Fruit fly (Drosophila melanogaster) whole organism, embryonic: ENCODE results near the gene CG14212.

Experiments used
- Bdp1 ChIP-seq: fragments of 200-800 bp; sonication (Bioruptor generic); optimal IDR thresholded peaks from 3 replicates; lab custom pipeline; 2016; ENCODE audit warnings: missing biosample characterization, missing genetic modification characterization
- BtbVII ChIP-seq: fragments of 200-800 bp; sonication (Bioruptor generic); optimal IDR thresholded peaks from 3 replicates; lab custom pipeline; 2017; ENCODE audit warnings: missing biosample characterization, mild to moderate bottlenecking, missing genetic modification characterization
- CG1024 ChIP-seq: fragments of 200-800 bp; sonication (Bioruptor generic); IDR thresholded peaks from 2 replicates; pipeline ENCODE4 v1.3.6; 2022; ENCODE audit warnings: missing biosample characterization, missing genetic modification characterization
- CG11695 ChIP-seq: fragments of 200-800 bp; sonication (Bioruptor generic); IDR thresholded peaks from 3 replicates; pipeline ENCODE4 v1.3.6; 2022; ENCODE audit warnings: missing biosample characterization, missing genetic modification characterization
- CG12299 ChIP-seq: fragments of 200-800 bp; sonication (Bioruptor generic); optimal IDR thresholded peaks from 2 replicates; lab custom pipeline; 2018; ENCODE audit warnings: missing biosample characterization, mild to moderate bottlenecking, missing genetic modification characterization
- CG14667 ChIP-seq: fragments of 200-800 bp; sonication (Bioruptor generic); IDR thresholded peaks from 2 replicates; pipeline ENCODE4 v1.3.6; 2022; ENCODE audit warnings: missing biosample characterization, missing genetic modification characterization
- CG15011 ChIP-seq: fragments of 200-800 bp; sonication (Bioruptor generic); optimal IDR thresholded peaks from 3 replicates; lab custom pipeline; 2018; ENCODE audit warnings: missing biosample characterization, mild to moderate bottlenecking, missing genetic modification characterization
- CG15514 ChIP-seq: fragments of 200-800 bp; sonication (Bioruptor generic); optimal IDR thresholded peaks from 3 replicates; lab custom pipeline; 2017; ENCODE audit warnings: missing biosample characterization, missing genetic modification characterization, mild to moderate bottlenecking, moderate library complexity, missing genetic modification reagents
- CG16815 ChIP-seq: fragments of 200-800 bp; sonication (Bioruptor generic); optimal IDR thresholded peaks from 3 replicates; lab custom pipeline; 2017; ENCODE audit warnings: missing biosample characterization, mild to moderate bottlenecking, missing genetic modification characterization
- CG17568 ChIP-seq: fragments of 200-800 bp; sonication (Bioruptor generic); optimal IDR thresholded peaks from 2 replicates; lab custom pipeline; 2018; ENCODE audit warnings: missing biosample characterization, mild to moderate bottlenecking, missing genetic modification characterization, moderate library complexity
- CG17912 ChIP-seq: fragments of 200-800 bp; sonication (Bioruptor generic); optimal IDR thresholded peaks from 2 replicates; lab custom pipeline; 2018; ENCODE audit warnings: missing biosample characterization, mild to moderate bottlenecking, missing genetic modification characterization
- CG34376 ChIP-seq: fragments of 200-800 bp; sonication (Bioruptor generic); optimal IDR thresholded peaks from 2 replicates; lab custom pipeline; 2018; ENCODE audit warnings: missing biosample characterization, mild to moderate bottlenecking, missing genetic modification characterization
- CG4424 ChIP-seq: fragments of 200-800 bp; sonication (Bioruptor generic); optimal IDR thresholded peaks from 3 replicates; lab custom pipeline; 2016; ENCODE audit warnings: missing biosample characterization, missing genetic modification characterization
- CG4730 ChIP-seq: fragments of 200-800 bp; sonication (Bioruptor generic); IDR thresholded peaks from 2 replicates; pipeline ENCODE4 v1.3.6; 2022; ENCODE audit warnings: missing biosample characterization, missing genetic modification characterization
- CG5180 ChIP-seq: fragments of 200-800 bp; sonication (Bioruptor generic); optimal IDR thresholded peaks from 3 replicates; lab custom pipeline; 2017; ENCODE audit warnings: missing biosample characterization, missing genetic modification characterization, mild to moderate bottlenecking, moderate library complexity, missing genetic modification reagents
- CG5953 ChIP-seq: fragments of 200-800 bp; sonication (Bioruptor generic); IDR thresholded peaks from 2 replicates; pipeline ENCODE4 v1.3.6; 2022; ENCODE audit warnings: missing biosample characterization, missing genetic modification characterization
- CG6175 ChIP-seq: fragments of 200-800 bp; sonication (Bioruptor generic); IDR thresholded peaks from 3 replicates; pipeline ENCODE4 v1.3.6; 2022; ENCODE audit warnings: missing biosample characterization, missing genetic modification characterization
- CG7357 ChIP-seq: fragments of 200-800 bp; sonication (Bioruptor generic); IDR thresholded peaks from 3 replicates; pipeline ENCODE4 v1.3.6; 2022; ENCODE audit warnings: missing biosample characterization, missing genetic modification characterization
- CG8359 ChIP-seq: fragments of 200-800 bp; sonication (Bioruptor generic); optimal IDR thresholded peaks from 2 replicates; lab custom pipeline; 2017; ENCODE audit warnings: missing biosample characterization, mild to moderate bottlenecking, missing genetic modification characterization, borderline replicate concordance
- CG8478 ChIP-seq: fragments of >200 bp; optimal IDR thresholded peaks from 2 replicates; lab custom pipeline; 2018
- CG8924 ChIP-seq: fragments of 200-800 bp; optimal IDR thresholded peaks from 3 replicates; lab custom pipeline; 2019; ENCODE audit warnings: missing biosample characterization, mild to moderate bottlenecking, missing genetic modification characterization, moderate library complexity
- CG9437 ChIP-seq: fragments of 200-800 bp; sonication (Bioruptor generic); optimal IDR thresholded peaks from 2 replicates; lab custom pipeline; 2018; ENCODE audit warnings: missing biosample characterization, mild to moderate bottlenecking, missing genetic modification characterization
- Dip3 ChIP-seq: fragments of 200-800 bp; sonication (Bioruptor generic); optimal IDR thresholded peaks from 3 replicates; lab custom pipeline; 2016; ENCODE audit warnings: missing biosample characterization, missing genetic modification characterization
- H2.0 ChIP-seq: fragments of 200-800 bp; sonication (Bioruptor generic); IDR thresholded peaks from 2 replicates; pipeline ENCODE4 v1.3.6; 2022; ENCODE audit warnings: missing biosample characterization, missing genetic modification characterization
- HLH4C ChIP-seq: fragments of 200-800 bp; sonication (Bioruptor generic); IDR thresholded peaks from 3 replicates; pipeline ENCODE4 v1.3.6; 2022; ENCODE audit warnings: missing biosample characterization, missing genetic modification characterization; ENCODE audit not compliant: partially characterized antibody
- Nf-YC ChIP-seq: fragments of 200-800 bp; optimal IDR thresholded peaks from 3 replicates; lab custom pipeline; 2019; ENCODE audit warnings: missing biosample characterization, mild to moderate bottlenecking, missing genetic modification characterization, moderate library complexity
- Sox100B ChIP-seq: fragments of 200-800 bp; sonication (Bioruptor generic); optimal IDR thresholded peaks from 3 replicates; lab custom pipeline; 2018; ENCODE audit warnings: missing biosample characterization, mild to moderate bottlenecking, missing genetic modification characterization
- Tbp ChIP-seq: fragments of >200 bp; optimal IDR thresholded peaks from 2 replicates; lab custom pipeline; 2018; ENCODE audit warnings: missing biosample characterization, missing genetic modification characterization
- Trl ChIP-seq, 3 experiments: fragments of >200 bp in 2 of 3; fragments of 200-800 bp in 1 of 3; sonication (Bioruptor generic) in 1 of 3; optimal IDR thresholded peaks; 2 replicates in 1 of 3; 3 replicates in 2 of 3; lab custom pipeline; 2016 to 2017; ENCODE audit warnings: missing biosample characterization in 1 of 3, missing genetic modification characterization in 1 of 3
- ab ChIP-seq: fragments of 200-800 bp; sonication (Bioruptor generic); optimal IDR thresholded peaks from 2 replicates; lab custom pipeline; 2016; ENCODE audit warnings: missing biosample characterization, missing genetic modification characterization
- ash1 ChIP-seq: fragments of 200-800 bp; sonication (Bioruptor generic); optimal IDR thresholded peaks from 2 replicates; lab custom pipeline; 2018; ENCODE audit warnings: missing biosample characterization, mild to moderate bottlenecking, missing genetic modification characterization
- chinmo ChIP-seq: fragments of 200-800 bp; sonication (Bioruptor generic); IDR thresholded peaks from 4 replicates; pipeline ENCODE4 v1.3.6; 2022; ENCODE audit warnings: missing biosample characterization, missing genetic modification characterization; ENCODE audit not compliant: partially characterized antibody
- crol ChIP-seq: fragments of 200-800 bp; sonication (Bioruptor generic); IDR thresholded peaks from 2 replicates; pipeline ENCODE4 v1.3.6; 2022; ENCODE audit warnings: missing biosample characterization, missing genetic modification characterization
- dmrt99B ChIP-seq: fragments of 200-800 bp; sonication (Bioruptor generic); optimal IDR thresholded peaks from 2 replicates; lab custom pipeline; 2018; ENCODE audit warnings: missing biosample characterization, mild to moderate bottlenecking, missing genetic modification characterization, moderate library complexity
- esg ChIP-seq: fragments of 200-800 bp; sonication (Bioruptor generic); conservative IDR thresholded peaks from 2 replicates; pipeline ENCODE4 v1.3.6; 2022; ENCODE audit warnings: missing biosample characterization, missing genetic modification characterization
- eve ChIP-seq, 2 experiments: fragments of >200 bp; optimal IDR thresholded peaks; 2 replicates each; lab custom pipeline; 2017; ENCODE audit warnings: missing biosample characterization in 2 of 2, missing genetic modification characterization in 2 of 2
- exex ChIP-seq: fragments of 200-800 bp; sonication (Bioruptor generic); optimal IDR thresholded peaks from 4 replicates; lab custom pipeline; 2018; ENCODE audit warnings: missing biosample characterization, mild to moderate bottlenecking, missing genetic modification characterization, moderate library complexity
- fd102C ChIP-seq: fragments of 200-800 bp; sonication (Bioruptor generic); optimal IDR thresholded peaks from 2 replicates; lab custom pipeline; 2018; ENCODE audit warnings: missing biosample characterization, mild to moderate bottlenecking, missing genetic modification characterization, moderate library complexity
- ham ChIP-seq: fragments of 200-800 bp; sonication (Bioruptor generic); IDR thresholded peaks from 2 replicates; pipeline ENCODE4 v1.3.6; 2022; ENCODE audit warnings: missing biosample characterization, missing genetic modification characterization
- hkb ChIP-seq, 2 experiments: fragments of 200-800 bp in 1 of 2; fragments of >200 bp in 1 of 2; sonication (Bioruptor generic) in 1 of 2; IDR thresholded peaks in 1 of 2; optimal IDR thresholded peaks in 1 of 2; 2 replicates each; pipeline versions ENCODE4 v1.3.6 to Lab custom; 2017 to 2022; ENCODE audit warnings: missing biosample characterization in 1 of 2, missing genetic modification characterization in 1 of 2
- kni ChIP-seq: fragments of 200-800 bp; sonication (Bioruptor generic); optimal IDR thresholded peaks from 3 replicates; lab custom pipeline; 2017; ENCODE audit warnings: mild to moderate bottlenecking, missing biosample characterization, missing genetic modification reagents, missing genetic modification characterization
- nau ChIP-seq: fragments of 200-800 bp; sonication (Bioruptor generic); optimal IDR thresholded peaks from 3 replicates; lab custom pipeline; 2017; ENCODE audit warnings: missing biosample characterization, mild to moderate bottlenecking, missing genetic modification characterization, missing genetic modification reagents
- nom ChIP-seq: fragments of 200-800 bp; sonication (Bioruptor generic); optimal IDR thresholded peaks from 2 replicates; lab custom pipeline; 2017; ENCODE audit warnings: missing biosample characterization, missing genetic modification characterization, mild to moderate bottlenecking, moderate library complexity, missing genetic modification reagents
- odd ChIP-seq: fragments of 200-800 bp; sonication (Bioruptor generic); optimal IDR thresholded peaks from 2 replicates; lab custom pipeline; 2017; ENCODE audit warnings: missing biosample characterization, mild to moderate bottlenecking, missing genetic modification characterization
- p53 ChIP-seq: fragments of 200-800 bp; sonication (Bioruptor generic); optimal IDR thresholded peaks from 2 replicates; lab custom pipeline; 2016; ENCODE audit warnings: missing biosample characterization, missing genetic modification characterization
- psq ChIP-seq: fragments of 200-800 bp; sonication (Bioruptor generic); optimal IDR thresholded peaks from 2 replicates; lab custom pipeline; 2017; ENCODE audit warnings: missing biosample characterization, missing genetic modification characterization
- slp2 ChIP-seq: fragments of 200-800 bp; sonication (Bioruptor generic); optimal IDR thresholded peaks from 2 replicates; lab custom pipeline; 2016; ENCODE audit warnings: missing biosample characterization, missing genetic modification characterization
- sr ChIP-seq: fragments of 200-800 bp; sonication (Bioruptor generic); IDR thresholded peaks from 3 replicates; pipeline ENCODE4 v1.3.6; 2022; ENCODE audit warnings: missing biosample characterization, missing genetic modification characterization
- vnd ChIP-seq: fragments of 200-800 bp; sonication (Bioruptor generic); IDR thresholded peaks from 3 replicates; pipeline ENCODE4 v1.3.6; 2022; ENCODE audit warnings: missing biosample characterization, missing genetic modification characterization; ENCODE audit not compliant: partially characterized antibody
- zfh2 ChIP-seq: fragments of 200-800 bp; sonication (Bioruptor generic); optimal IDR thresholded peaks from 2 replicates; lab custom pipeline; 2016; ENCODE audit warnings: missing biosample characterization, missing genetic modification characterization

Gene CG14212

dm6 chrX:19631365-19631832 is 5.9 kb downstream of the CG14212 start (continued):
- peak; percentile 64; the same call in 1 of the 3 replicates for TF ChIP-seq CG11695 (GFP tag; lab: Robert Waterston, UW)
- no peak for TF ChIP-seq ash1 (GFP tag; lab: Kevin White, UChicago)
- 0 out of 3 replicates have a peak, but pooled peaks have one; percentile 44 for TF ChIP-seq HLH4C (GFP tag; lab: Robert Waterston, UW)
- TF ChIP-seq slp2 = no peak
- no peak for TF ChIP-seq CG15514 (GFP tag; lab: Kevin White, UChicago)
- TF ChIP-seq Tbp = no peak
- no peak for TF ChIP-seq CG4730 (GFP tag; lab: Robert Waterston, UW)
- no peak for TF ChIP-seq eve (GFP tag; optimal IDR thresholded peaks at IDR 0.05; lab: Kevin White, UChicago)
- TF ChIP-seq crol (GFP tag; lab: Robert Waterston, UW) = peak; percentile 91
- TF ChIP-seq hkb (optimal IDR thresholded peaks at IDR 0.05; lab: Kevin White, UChicago) = no peak
- no peak for TF ChIP-seq hkb (GFP tag; IDR thresholded peaks at IDR 0.05; lab: Robert Waterston, UW)
- TF ChIP-seq Trl (optimal IDR thresholded peaks at IDR 0.05; lab: Kevin White, UChicago) = peak; percentile 84 to 92
- no peak for TF ChIP-seq Trl (GFP tag; optimal IDR thresholded peaks at IDR 0.05; lab: Kevin White, UChicago)
- no peak for TF ChIP-seq Nf-YC (tag; lab: Kevin White, UChicago)
- TF ChIP-seq CG34376 = peak; percentile 43
- TF ChIP-seq CG8478 (lab: Kevin White, UChicago) = peak; percentile 53

dm6 chrX:19637002-19637420 is 11.5 kb downstream of the CG14212 start:
- TF ChIP-seq CG8924 (tag; lab: Kevin White, UChicago) (no peak), odd (GFP tag; lab: Kevin White, UChicago) (no peak), nom (GFP tag; lab: Kevin White, UChicago) (peak; percentile 65), CG4424 (GFP tag; lab: Kevin White, UChicago) (no peak), BtbVII (GFP tag; lab: Kevin White, UChicago) (no peak), CG5953 (GFP tag; lab: Robert Waterston, UW) (no peak), CG17912 (GFP tag; lab: Kevin White, UChicago) (no peak), zfh2 (GFP tag; lab: Kevin White, UChicago) (no peak), CG14667 (GFP tag; lab: Robert Waterston, UW) (no peak), ab (GFP tag; lab: Kevin White, UChicago) (no peak), nau (GFP tag; lab: Kevin White, UChicago) (no peak), CG15011 (GFP tag; lab: Kevin White, UChicago) (no peak), Bdp1 (GFP tag; lab: Kevin White, UChicago) (no peak), dmrt99B (no peak), Sox100B (GFP tag; lab: Kevin White, UChicago) (no peak), p53 (GFP tag; lab: Kevin White, UChicago) (no peak), Dip3 (no peak), CG1024 (GFP tag; lab: Robert Waterston, UW) (no peak), CG6175 (GFP tag; lab: Robert Waterston, UW) (no peak), CG17568 (GFP tag; lab: Kevin White, UChicago) (no peak), vnd (GFP tag; lab: Robert Waterston, UW) (no peak), exex (tag; lab: Kevin White, UChicago) (no peak), ham (GFP tag; lab: Robert Waterston, UW) (no peak), chinmo (GFP tag; lab: Robert Waterston, UW) (peak; percentile 83; the same call in 3 of the 4 replicates), sr (GFP tag; lab: Robert Waterston, UW) (no peak), CG7357 (GFP tag; lab: Robert Waterston, UW) (no peak), psq (GFP tag; lab: Kevin White, UChicago) (peak; percentile 69), CG5180 (GFP tag; lab: Kevin White, UChicago) (no peak), esg (GFP tag; lab: Robert Waterston, UW) (no peak), fd102C (GFP tag; lab: Kevin White, UChicago) (no peak), CG9437 (no peak), kni (GFP tag; lab: Kevin White, UChicago) (no peak), CG8359 (GFP tag; lab: Kevin White, UChicago) (no peak), CG12299 (no peak), CG16815 (GFP tag; lab: Kevin White, UChicago) (no peak), H2.0 (GFP tag; lab: Robert Waterston, UW) (no peak)
